Worm (Caenorhabditis elegans) whole organism, late embryonic: ENCODE data around the gene pqn-53.

Experiments
- ahr-1 ChIP-seq: sonication (generic microtip); optimal IDR thresholded peaks from 2 replicates; lab custom pipeline; 2016; ENCODE audit warnings: missing genetic modification characterization, missing compliant biosample characterization
- ama-1 ChIP-seq: fragments of 150-350 bp; optimal IDR thresholded peaks from 2 replicates; lab custom pipeline; 2014
- ceh-34 ChIP-seq: sonication (generic microtip); optimal IDR thresholded peaks from 2 replicates; lab custom pipeline; 2016; ENCODE audit warnings: mild to moderate bottlenecking, missing genetic modification characterization, missing compliant biosample characterization
- hlh-13 ChIP-seq: fragments of 200-800 bp; sonication (Bioruptor generic); optimal IDR thresholded peaks from 2 replicates; lab custom pipeline; 2018; ENCODE audit warnings: mild to moderate bottlenecking, missing genetic modification characterization, missing compliant biosample characterization
- hlh-8 ChIP-seq: sonication (generic microtip); optimal IDR thresholded peaks from 2 replicates; lab custom pipeline; 2016; ENCODE audit warnings: missing genotype, missing genetic modification characterization, missing compliant biosample characterization
- nhr-232 ChIP-seq: sonication (generic microtip); optimal IDR thresholded peaks from 2 replicates; lab custom pipeline; 2016; ENCODE audit warnings: missing genetic modification characterization, missing compliant biosample characterization
- pha-2 ChIP-seq: sonication (generic microtip); optimal IDR thresholded peaks from 2 replicates; lab custom pipeline; 2017; ENCODE audit warnings: mild to moderate bottlenecking, missing genetic modification characterization, missing compliant biosample characterization
- rnt-1 ChIP-seq: sonication (generic microtip); optimal IDR thresholded peaks from 2 replicates; lab custom pipeline; 2016; ENCODE audit warnings: missing genetic modification characterization, missing compliant biosample characterization
- tbx-7 ChIP-seq: sonication (generic microtip); optimal IDR thresholded peaks from 2 replicates; lab custom pipeline; 2016; ENCODE audit warnings: missing genotype, missing genetic modification characterization, missing compliant biosample characterization
- unc-3 ChIP-seq, 2 experiments: fragments of 200-800 bp in 1 of 2; sonication (Bioruptor generic) in 1 of 2; sonication (generic microtip) in 1 of 2; conservative IDR thresholded peaks in 1 of 2; optimal IDR thresholded peaks in 1 of 2; 2 replicates each; pipeline versions ENCODE4 v1.3.6 to Lab custom; 2016 to 2022; ENCODE audit warnings: missing compliant biosample characterization in 2 of 2, missing genetic modification characterization in 2 of 2, missing genetic modification reagents in 1 of 2
- unc-86 ChIP-seq: sonication (generic microtip); optimal IDR thresholded peaks from 2 replicates; lab custom pipeline; 2016; ENCODE audit warnings: missing genetic modification characterization, missing compliant biosample characterization
- ztf-16 ChIP-seq: sonication (generic microtip); optimal IDR thresholded peaks from 2 replicates; lab custom pipeline; 2017; ENCODE audit warnings: missing genetic modification characterization, missing compliant biosample characterization

DNA sequence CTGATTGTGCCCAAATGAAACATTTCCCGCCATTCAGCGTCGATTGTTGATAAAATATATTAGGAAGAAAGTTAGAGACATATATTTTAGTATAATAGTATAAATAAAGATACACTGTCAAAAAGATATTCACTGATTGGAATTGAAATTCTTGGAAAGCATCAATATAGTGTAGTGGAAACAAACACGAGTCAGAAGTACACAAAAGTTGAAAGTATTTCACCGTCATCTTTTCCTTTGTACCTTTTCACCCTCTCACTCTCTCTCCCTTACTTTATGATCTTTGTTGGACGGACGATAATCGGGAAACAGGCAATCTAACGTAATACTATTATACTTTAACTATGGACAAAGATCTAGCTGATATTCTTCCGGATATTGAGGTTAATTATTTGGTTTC, 28.8 kb upstream of the pqn-53 start, which contains the start of gene nhr-208:
- TF ChIP-seq unc-86 (tag; lab: Kevin White, UChicago) (no peak), ceh-34 (tag; lab: Kevin White, UChicago) (no peak), unc-3 (GFP tag; conservative IDR thresholded peaks at IDR 0.05; lab: Robert Waterston, UW) (no peak), unc-3 (tag; optimal IDR thresholded peaks at IDR 0.05; lab: Kevin White, UChicago) (no peak), ama-1 (lab: Kevin White, UChicago) (no peak), ztf-16 (tag; lab: Kevin White, UChicago) (no peak), pha-2 (tag; lab: Kevin White, UChicago) (no peak), hlh-8 (tag; lab: Kevin White, UChicago) (no peak), tbx-7 (tag; lab: Kevin White, UChicago) (no peak), ahr-1 (no peak), nhr-232 (tag; lab: Kevin White, UChicago) (no peak), rnt-1 (tag; lab: Kevin White, UChicago) (no peak), hlh-13 (GFP tag; lab: Kevin White, UChicago) (no peak)
